Worm (Caenorhabditis elegans) whole organism, mixed stage, embryonic: ENCODE results near the gene H03E18.2.

Experiments
- blmp-1 ChIP-seq: fragments of 150-350 bp; optimal IDR thresholded peaks from 2 replicates; lab custom pipeline; 2014; ENCODE audit warnings: missing biosample characterization, missing genetic modification characterization
- elt-3 ChIP-seq: fragments of 150-350 bp; optimal IDR thresholded peaks from 2 replicates; lab custom pipeline; 2014; ENCODE audit warnings: missing biosample characterization, missing genetic modification characterization
- hlh-1 ChIP-seq: fragments of 150-350 bp; optimal IDR thresholded peaks from 2 replicates; lab custom pipeline; 2014; ENCODE audit warnings: missing biosample characterization, missing genetic modification reagents, missing genetic modification characterization
- lin-32 ChIP-seq: fragments of 200-800 bp; sonication (Bioruptor generic); optimal IDR thresholded peaks from 2 replicates; lab custom pipeline; 2018; ENCODE audit warnings: mild to moderate bottlenecking, missing genetic modification characterization, missing compliant biosample characterization
- nhr-28 ChIP-seq: fragments of 150-350 bp; optimal IDR thresholded peaks from 2 replicates; lab custom pipeline; 2014; ENCODE audit warnings: missing biosample characterization, missing genetic modification characterization
- pha-4 ChIP-seq: fragments of 150-350 bp; optimal IDR thresholded peaks from 2 replicates; lab custom pipeline; 2018; ENCODE audit warnings: missing biosample characterization, missing genetic modification reagents, missing genetic modification characterization
- zip-8 ChIP-seq: fragments of 150-350 bp; optimal IDR thresholded peaks from 2 replicates; lab custom pipeline; 2014; ENCODE audit warnings: missing biosample characterization, missing genetic modification characterization
- ztf-11 ChIP-seq: fragments of 150-350 bp; optimal IDR thresholded peaks from 2 replicates; lab custom pipeline; 2014; ENCODE audit warnings: missing biosample characterization, missing genetic modification characterization

ce11 chrX:8475142-8475541 lies 45.2 kb downstream of the H03E18.2 start:
- TF ChIP-seq lin-32 (GFP tag; lab: Kevin White, UChicago) (no peak), elt-3 (tag; lab: Kevin White, UChicago) (peak; percentile 59), nhr-28 (no peak), pha-4 (tag; lab: Kevin White, UChicago) (no peak), zip-8 (tag; lab: Kevin White, UChicago) (no peak), hlh-1 (tag; lab: Kevin White, UChicago) (no peak), ztf-11 (no peak), blmp-1 (tag; lab: Kevin White, UChicago) (no peak)
